Fruit fly (Drosophila melanogaster): ENCODE data around the gene tau.

- TF ChIP-seq CG8478 (optimal IDR thresholded peaks at IDR 0.05) (no peak), EcR (GFP tag; optimal IDR thresholded peaks at IDR 0.05) (no peak), psq (optimal IDR thresholded peaks at IDR 0.05) (no peak), pan (optimal IDR thresholded peaks at IDR 0.05) (no peak), usp (GFP tag; optimal IDR thresholded peaks at IDR 0.05) (no peak)
These were observed 19.4 kb downstream of the tau start for dm6 chr3R:27637264-27637860.

Measured in whole organism.